Worm (Caenorhabditis elegans) whole organism, L4 larva: ENCODE data around the gene hpl-1.

Experiments
- F49E8.2 ChIP-seq: sonication (generic microtip); optimal IDR thresholded peaks from 2 replicates; lab custom pipeline; 2016; ENCODE audit warnings: missing compliant biosample characterization, mild to moderate bottlenecking, missing genetic modification characterization, borderline replicate concordance
- T20F7.1 ChIP-seq: fragments of 200-800 bp; sonication (Bioruptor generic); optimal IDR thresholded peaks from 2 replicates; lab custom pipeline; 2018; ENCODE audit warnings: mild to moderate bottlenecking, missing genetic modification characterization, missing compliant biosample characterization
- ZK337.2 ChIP-seq: fragments of 200-800 bp; sonication (Bioruptor generic); IDR thresholded peaks from 2 replicates; pipeline ENCODE4 v1.3.6; 2022; ENCODE audit warnings: missing genetic modification reagents, missing genetic modification characterization, missing compliant biosample characterization
- aha-1 ChIP-seq: fragments of 150-350 bp; peaks from one replicate; lab custom pipeline; 2014; ENCODE audit warnings: missing biosample characterization, missing genetic modification characterization
- ceh-28 ChIP-seq: fragments of 150-350 bp; optimal IDR thresholded peaks from 2 replicates; lab custom pipeline; 2014; ENCODE audit warnings: missing biosample characterization, missing genetic modification reagents, missing genetic modification characterization
- ceh-32 ChIP-seq: sonication (generic microtip); optimal IDR thresholded peaks from 2 replicates; lab custom pipeline; 2016; ENCODE audit warnings: mild to moderate bottlenecking, missing genetic modification characterization, missing compliant biosample characterization; ENCODE audit not compliant: poor library complexity
- ceh-62 ChIP-seq: sonication (generic microtip); optimal IDR thresholded peaks from 2 replicates; lab custom pipeline; 2017; ENCODE audit warnings: missing biosample characterization, missing genetic modification characterization
- daf-12 ChIP-seq: fragments of 150-350 bp; optimal IDR thresholded peaks from 2 replicates; lab custom pipeline; 2014; ENCODE audit warnings: missing biosample characterization, missing genetic modification reagents, missing genetic modification characterization
- daf-16 ChIP-seq, 3 experiments: sonication (generic microtip); optimal IDR thresholded peaks; 2 replicates each; lab custom pipeline; 2016 to 2017; ENCODE audit warnings: missing genetic modification characterization in 3 of 3, missing genetic modification reagents in 3 of 3, mild to moderate bottlenecking in 2 of 3, missing compliant biosample characterization in 2 of 3, missing biosample characterization in 1 of 3, moderate library complexity in 1 of 3
- dmd-6 ChIP-seq: fragments of 200-800 bp; sonication (Bioruptor generic); IDR thresholded peaks from 2 replicates; pipeline ENCODE4 v1.3.6; 2022; ENCODE audit warnings: missing genetic modification reagents, missing genetic modification characterization, missing compliant biosample characterization
- dmd-9 ChIP-seq: fragments of 200-800 bp; sonication (Bioruptor generic); IDR thresholded peaks from 2 replicates; pipeline ENCODE4 v1.3.6; 2022; ENCODE audit warnings: missing genetic modification reagents, missing genetic modification characterization, missing compliant biosample characterization
- dve-1 ChIP-seq: sonication (generic microtip); optimal IDR thresholded peaks from 2 replicates; lab custom pipeline; 2017; ENCODE audit warnings: antibody characterized with exemption, mild to moderate bottlenecking, missing genetic modification characterization, missing compliant biosample characterization; ENCODE audit not compliant: insufficient read depth
- egl-43 ChIP-seq: fragments of 200-800 bp; sonication (Bioruptor generic); IDR thresholded peaks from 2 replicates; pipeline ENCODE4 v1.3.6; 2022; ENCODE audit warnings: missing genetic modification reagents, missing genetic modification characterization, missing compliant biosample characterization
- fkh-10 ChIP-seq: fragments of 150-350 bp; optimal IDR thresholded peaks from 2 replicates; lab custom pipeline; 2014; ENCODE audit warnings: missing biosample characterization, missing genetic modification reagents, missing genetic modification characterization
- hif-1 ChIP-seq, 2 experiments: sonication (generic microtip); optimal IDR thresholded peaks; 2 replicates each; lab custom pipeline; 2016 to 2017; ENCODE audit warnings: missing compliant biosample characterization in 2 of 2, missing genetic modification characterization in 2 of 2, missing genetic modification reagents in 2 of 2, missing genotype in 2 of 2, mild to moderate bottlenecking in 1 of 2
- hlh-11 ChIP-seq: fragments of 200-800 bp; sonication (Bioruptor generic); optimal IDR thresholded peaks from 2 replicates; lab custom pipeline; 2018; ENCODE audit warnings: mild to moderate bottlenecking, missing genetic modification characterization, missing compliant biosample characterization
- hlh-30 ChIP-seq: sonication (generic microtip); optimal IDR thresholded peaks from 2 replicates; lab custom pipeline; 2017; ENCODE audit warnings: antibody characterized with exemption, mild to moderate bottlenecking, missing genetic modification characterization, missing compliant biosample characterization; ENCODE audit not compliant: insufficient read depth
- hmg-1.1 ChIP-seq: fragments of 200-800 bp; sonication (Bioruptor generic); IDR thresholded peaks from 2 replicates; pipeline ENCODE4 v1.3.6; 2022; ENCODE audit warnings: missing genetic modification reagents, missing genetic modification characterization, missing compliant biosample characterization
- lsy-2 ChIP-seq, 2 experiments: fragments of 150-350 bp in 1 of 2; sonication (generic microtip) in 1 of 2; optimal IDR thresholded peaks; 2 replicates each; lab custom pipeline; 2014 to 2017; ENCODE audit warnings: missing biosample characterization in 2 of 2, missing genetic modification characterization in 2 of 2
- mep-1 ChIP-seq: fragments of 150-350 bp; sonication (generic microtip); optimal IDR thresholded peaks from 3 replicates; lab custom pipeline; 2014; ENCODE audit warnings: missing biosample characterization, missing genetic modification characterization
- mes-2 ChIP-seq: sonication (generic microtip); optimal IDR thresholded peaks from 2 replicates; lab custom pipeline; 2016; ENCODE audit warnings: missing genotype, mild to moderate bottlenecking, missing genetic modification characterization, missing compliant biosample characterization; ENCODE audit not compliant: poor library complexity, severe bottlenecking
- mxl-3 ChIP-seq: fragments of 200-800 bp; sonication (Bioruptor generic); optimal IDR thresholded peaks from 2 replicates; lab custom pipeline; 2018; ENCODE audit warnings: mild to moderate bottlenecking, missing genetic modification characterization, missing compliant biosample characterization
- nhr-11 ChIP-seq: fragments of 150-350 bp; optimal IDR thresholded peaks from 2 replicates; lab custom pipeline; 2014; ENCODE audit warnings: missing biosample characterization, missing genetic modification characterization
- nhr-28 ChIP-seq: fragments of 150-350 bp; optimal IDR thresholded peaks from 2 replicates; lab custom pipeline; 2014; ENCODE audit warnings: missing biosample characterization, missing genetic modification characterization
- nhr-42 ChIP-seq: fragments of 200-800 bp; sonication (Bioruptor generic); IDR thresholded peaks from 2 replicates; pipeline ENCODE4 v1.3.6; 2022; ENCODE audit warnings: missing genetic modification characterization, missing compliant biosample characterization
- nhr-6 ChIP-seq: fragments of 150-350 bp; optimal IDR thresholded peaks from 2 replicates; lab custom pipeline; 2014; ENCODE audit warnings: missing biosample characterization, missing genetic modification characterization
- php-3 ChIP-seq: fragments of 200-800 bp; sonication (Bioruptor generic); IDR thresholded peaks from 2 replicates; pipeline ENCODE4 v1.3.6; 2022; ENCODE audit warnings: missing genetic modification reagents, missing genetic modification characterization, missing compliant biosample characterization
- pqm-1 ChIP-seq: sonication (generic microtip); optimal IDR thresholded peaks from 2 replicates; lab custom pipeline; 2017; ENCODE audit warnings: missing biosample characterization, missing genetic modification characterization
- unc-39 ChIP-seq: sonication (generic microtip); optimal IDR thresholded peaks from 2 replicates; lab custom pipeline; 2017; ENCODE audit warnings: missing biosample characterization, missing genetic modification characterization
- unc-62 ChIP-seq, 3 experiments: fragments of 150-350 bp in 1 of 3; sonication (generic microtip); optimal IDR thresholded peaks in 2 of 3; peaks in 1 of 3; 1 replicate in 1 of 3; 2 replicates in 2 of 3; lab custom pipeline; 2014 to 2017; ENCODE audit warnings: missing biosample characterization in 3 of 3, missing genetic modification characterization in 3 of 3, missing genetic modification reagents in 3 of 3, missing genotype in 1 of 3
- zag-1 ChIP-seq: fragments of 150-350 bp; optimal IDR thresholded peaks from 2 replicates; lab custom pipeline; 2014; ENCODE audit warnings: missing biosample characterization, missing genetic modification characterization
- zip-11 ChIP-seq: fragments of 200-800 bp; sonication (Bioruptor generic); IDR thresholded peaks from 2 replicates; pipeline ENCODE4 v1.3.6; 2022; ENCODE audit warnings: missing genetic modification characterization, missing compliant biosample characterization
- zip-2 ChIP-seq: fragments of 150-350 bp; optimal IDR thresholded peaks from 2 replicates; lab custom pipeline; 2014; ENCODE audit warnings: missing biosample characterization, missing genetic modification characterization

The hpl-1 gene

ce11 chrX:13224608-13225007, 20.6 kb upstream of the hpl-1 start, which contains the start of gene skr-19:
Gene skr-19 (minus strand): TSS chrX:13224708.
- peak; percentile 9 for TF ChIP-seq aha-1 (tag; lab: Kevin White, UChicago)
- TF ChIP-seq T20F7.1 (GFP tag; lab: Kevin White, UChicago) = no peak
- no peak for TF ChIP-seq nhr-42
- no peak for TF ChIP-seq daf-12 (tag; lab: Kevin White, UChicago)

ce11 chrX:13225111-13225905, 19.9 kb upstream of the hpl-1 start:
- TF ChIP-seq hif-1 (tag; optimal IDR thresholded peaks at IDR 0.05; lab: Kevin White, UChicago) (peak in 1 of 2 experiments; percentile 26), mxl-3 (peak; percentile 34), dmd-9 (GFP tag; lab: Robert Waterston, UW) (no peak), F49E8.2 (no peak), nhr-28 (peak; percentile 46), ZK337.2 (GFP tag; lab: Robert Waterston, UW) (no peak), hmg-1.1 (GFP tag; lab: Robert Waterston, UW) (peak; percentile 17; the same call in 1 of the 2 replicates), nhr-42 (no peak), dmd-6 (peak; percentile 42; the same call in 1 of the 2 replicates), zag-1 (no peak), dve-1 (tag; lab: Kevin White, UChicago) (peak; percentile 32), daf-16 (GFP tag; optimal IDR thresholded peaks at IDR 0.05; lab: Kevin White, UChicago) (no peak), daf-16 (tag; optimal IDR thresholded peaks at IDR 0.05; lab: Kevin White, UChicago) (peak; percentile 68), pqm-1 (tag; lab: Kevin White, UChicago) (peak; percentile 13), hlh-30 (tag; lab: Kevin White, UChicago) (peak; percentile 90), nhr-6 (tag; lab: Kevin White, UChicago) (peak; percentile 40), mep-1 (peak; percentile 48), egl-43 (GFP tag; lab: Robert Waterston, UW) (no peak), hlh-11 (tag; lab: Kevin White, UChicago) (peak; percentile 55), unc-62 (GFP tag; optimal IDR thresholded peaks at IDR 0.05 in 1 of 2; lab: Kevin White, UChicago) (peak in 1 of 2 experiments; percentile 93), unc-62 (tag; optimal IDR thresholded peaks at IDR 0.05; lab: Kevin White, UChicago) (no peak), mes-2 (tag; lab: Kevin White, UChicago) (peak; percentile 61), lsy-2 (tag; optimal IDR thresholded peaks at IDR 0.05; lab: Kevin White, UChicago) (peak in 1 of 2 experiments; percentile 36), nhr-11 (tag; lab: Kevin White, UChicago) (peak; percentile 26), php-3 (GFP tag; lab: Robert Waterston, UW) (0 out of 2 replicates have a peak, but pooled peaks have one; percentile 33)

ce11 chrX:13226614-13227096, 18.5 kb upstream of the hpl-1 start, which contains the start of gene skr-21:
Gene skr-21 (minus strand): TSS chrX:13226664.
- TF ChIP-seq zip-11 (GFP tag; lab: Robert Waterston, UW) (no peak), pqm-1 (tag; lab: Kevin White, UChicago) (no peak), ceh-32 (tag; lab: Kevin White, UChicago) (no peak), zip-2 (tag; lab: Kevin White, UChicago) (no peak), unc-39 (tag; lab: Kevin White, UChicago) (no peak), nhr-6 (tag; lab: Kevin White, UChicago) (peak; percentile 32), dve-1 (tag; lab: Kevin White, UChicago) (peak; percentile 5), dmd-9 (GFP tag; lab: Robert Waterston, UW) (no peak), fkh-10 (GFP tag; lab: Kevin White, UChicago) (no peak), ceh-62 (tag; lab: Kevin White, UChicago) (no peak), ceh-28 (tag; lab: Kevin White, UChicago) (peak; percentile 64)
